Worm (Caenorhabditis elegans): ENCODE results near the gene sra-39.

Gene sra-39

ce11 chrX:13945524-13945923 is 42.3 kb upstream of the sra-39 start (continued):
- TF ChIP-seq lin-1 (GFP tag; IDR thresholded peaks at IDR 0.05) (no peak), ztf-7 (tag; optimal IDR thresholded peaks at IDR 0.05) (no peak), mes-2 (tag; optimal IDR thresholded peaks at IDR 0.05; ENCODE audit: poor library complexity, severe bottlenecking) (peak; percentile 72), ZK337.2 (GFP tag; IDR thresholded peaks at IDR 0.05) (no peak; the same call in 1 of the 2 replicates), F37D6.2 (tag; optimal IDR thresholded peaks at IDR 0.05) (peak; percentile 69), sdz-12 (GFP tag; optimal IDR thresholded peaks at IDR 0.05) (no peak), tra-1 (GFP tag; IDR thresholded peaks at IDR 0.05) (0 out of 2 replicates have a peak, but pooled peaks have one; percentile 49), zag-1 (tag; optimal IDR thresholded peaks at IDR 0.05) (no peak), ces-1 (GFP tag; optimal IDR thresholded peaks at IDR 0.05) (no peak), madf-5 (GFP tag; IDR thresholded peaks at IDR 0.05) (no peak), set-16 (GFP tag; IDR thresholded peaks at IDR 0.05) (peak; percentile 64), D1046.2 (GFP tag; IDR thresholded peaks at IDR 0.05) (no peak), hif-1 (tag; optimal IDR thresholded peaks at IDR 0.05) (peak in 1 of 2 experiments; percentile 70), daf-19 (GFP tag; conservative IDR thresholded peaks at IDR 0.05) (no peak), Y75B8A.6 (GFP tag; IDR thresholded peaks at IDR 0.05) (no peak), ama-1 (optimal IDR thresholded peaks at IDR 0.05) (no peak), ceh-62 (tag; optimal IDR thresholded peaks at IDR 0.05) (no peak), ceh-32 (tag; optimal IDR thresholded peaks at IDR 0.05; ENCODE audit: poor library complexity) (no peak), tag-97 (GFP tag; IDR thresholded peaks at IDR 0.05) (no peak), unc-62 (GFP tag; optimal IDR thresholded peaks at IDR 0.05 in 1 of 2) (peak in 1 of 2 experiments; percentile 93), unc-62 (tag; optimal IDR thresholded peaks at IDR 0.05) (no peak), F44E2.7 (GFP tag; IDR thresholded peaks at IDR 0.05) (no peak), lin-39 (tag; optimal IDR thresholded peaks at IDR 0.05) (no peak), nhr-42 (GFP tag; IDR thresholded peaks at IDR 0.05) (no peak), php-3 (GFP tag; IDR thresholded peaks at IDR 0.05) (no peak), lsy-2 (tag; optimal IDR thresholded peaks at IDR 0.05) (peak; percentile 30 to 47), nhr-28 (tag; optimal IDR thresholded peaks at IDR 0.05) (peak; percentile 39), rbr-2 (tag; optimal IDR thresholded peaks at IDR 0.05) (peak; percentile 83), mep-1 (tag; optimal IDR thresholded peaks at IDR 0.05) (peak; percentile 73), lin-15B (tag; optimal IDR thresholded peaks at IDR 0.05) (no peak), ceh-82 (tag; optimal IDR thresholded peaks at IDR 0.05) (no peak), Y105C5A.15 (GFP tag; IDR thresholded peaks at IDR 0.05) (no peak), Y48G9A.11 (GFP tag; IDR thresholded peaks at IDR 0.05) (no peak), daf-8 (GFP tag; IDR thresholded peaks at IDR 0.05) (no peak), egl-43 (GFP tag; IDR thresholded peaks at IDR 0.05) (peak; percentile 82), mxl-2 (GFP tag; conservative IDR thresholded peaks at IDR 0.05) (no peak), jun-1 (tag; optimal IDR thresholded peaks at IDR 0.05) (no peak), attf-4 (tag; optimal IDR thresholded peaks at IDR 0.05) (no peak), mdl-1 (tag; optimal IDR thresholded peaks at IDR 0.05) (peak; percentile 62 to 87), unc-39 (tag; optimal IDR thresholded peaks at IDR 0.05) (no peak), lin-13 (GFP tag; optimal IDR thresholded peaks at IDR 0.05) (peak; percentile 47), hmg-1.1 (GFP tag; IDR thresholded peaks at IDR 0.05) (peak; percentile 90), unc-130 (GFP tag; optimal IDR thresholded peaks at IDR 0.05) (no peak), ctbp-1 (GFP tag; IDR thresholded peaks at IDR 0.05) (peak; percentile 81; the same call in 1 of the 2 replicates), Y5F2A.4 (GFP tag; optimal IDR thresholded peaks at IDR 0.05) (no peak), T20F7.1 (GFP tag; optimal IDR thresholded peaks at IDR 0.05) (no peak), R02D3.7 (tag; optimal IDR thresholded peaks at IDR 0.05) (no peak), vab-7 (GFP tag; IDR thresholded peaks at IDR 0.05) (peak; percentile 35; the same call in 1 of the 2 replicates), dmd-9 (GFP tag; IDR thresholded peaks at IDR 0.05) (no peak), nhr-102 (tag; optimal IDR thresholded peaks at IDR 0.05) (no peak), cey-2 (tag; optimal IDR thresholded peaks at IDR 0.05; ENCODE audit: borderline replicate concordance, insufficient read depth) (no peak), lir-3 (tag; optimal IDR thresholded peaks at IDR 0.05) (no peak)

Data from whole organism, L4 larva.